Worm (Caenorhabditis elegans): Measurements from ENCODE around the gene fbxa-24.
A peak's percentile ranks its signal among the peaks of the same experiment; 100 is the strongest.

The fbxa-24 gene

DNA sequence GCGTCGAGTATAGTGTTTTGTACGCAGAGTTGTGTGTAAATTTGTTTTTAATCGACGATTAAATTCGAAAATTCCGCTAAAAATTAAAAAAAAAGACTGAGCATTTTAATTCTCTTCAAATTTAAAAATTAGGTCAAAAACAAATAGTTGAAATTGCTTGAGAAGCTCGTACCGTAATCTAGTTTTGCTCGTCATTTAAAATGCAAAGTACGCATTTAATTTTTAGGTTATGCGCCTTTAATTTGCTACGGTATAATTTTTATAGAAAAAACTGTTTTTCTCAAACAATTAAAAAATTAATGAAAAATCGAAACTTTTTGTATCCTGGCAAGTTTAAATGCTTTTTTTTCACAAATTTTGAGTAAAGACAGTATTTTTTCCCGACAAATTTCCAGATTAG is 7.7 kb upstream of the fbxa-24 start:
- no peak for TF ChIP-seq nhr-237 (tag; optimal IDR thresholded peaks at IDR 0.05)
- no peak for TF ChIP-seq pqm-1 (tag; optimal IDR thresholded peaks at IDR 0.05)
- no peak for TF ChIP-seq ceh-16 (tag; optimal IDR thresholded peaks at IDR 0.05)
- no peak for TF ChIP-seq ceh-9 (tag; optimal IDR thresholded peaks at IDR 0.05)
- TF ChIP-seq unc-62 (GFP tag; optimal IDR thresholded peaks at IDR 0.05) = no peak
- no peak for TF ChIP-seq ZK546.5 (tag; optimal IDR thresholded peaks at IDR 0.05)
- TF ChIP-seq ceh-28 (tag; optimal IDR thresholded peaks at IDR 0.05) = no peak
- TF ChIP-seq aly-2 (tag; optimal IDR thresholded peaks at IDR 0.05) = no peak
- no peak for TF ChIP-seq sea-2 (GFP tag; optimal IDR thresholded peaks at IDR 0.05)
- no peak for TF ChIP-seq elt-3 (tag; optimal IDR thresholded peaks at IDR 0.05)
- TF ChIP-seq zag-1 (tag; optimal IDR thresholded peaks at IDR 0.05) = no peak
- TF ChIP-seq nhr-28 (tag; optimal IDR thresholded peaks at IDR 0.05) = no peak
- no peak for TF ChIP-seq nhr-23 (tag; optimal IDR thresholded peaks at IDR 0.05)
- no peak for TF ChIP-seq skn-1 (tag; optimal IDR thresholded peaks at IDR 0.05)
- TF ChIP-seq lin-15B (tag; optimal IDR thresholded peaks at IDR 0.05) = no peak
- no peak for TF ChIP-seq R02D3.7 (tag; optimal IDR thresholded peaks at IDR 0.05)
- no peak for TF ChIP-seq pha-4 (tag; optimal IDR thresholded peaks at IDR 0.05)

DNA sequence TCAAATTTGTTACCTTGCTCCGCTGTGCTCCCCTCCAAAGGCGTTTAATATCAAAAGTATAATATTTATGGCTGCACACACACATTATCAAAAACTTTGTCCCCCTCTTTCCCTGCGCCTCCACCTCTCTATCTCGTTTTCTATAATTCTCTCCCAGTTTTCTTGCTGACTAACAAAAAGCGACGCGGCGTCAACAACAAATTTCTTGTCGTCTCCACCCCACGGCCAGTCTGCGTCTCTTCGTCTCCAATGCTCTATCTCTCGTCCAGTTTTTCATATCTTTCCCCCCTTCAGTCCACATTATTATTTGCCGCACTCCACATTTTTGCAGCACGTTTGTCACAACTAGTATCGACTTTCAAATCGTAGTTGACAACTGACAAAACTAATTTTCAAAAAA is 5.8 kb upstream of the fbxa-24 start:
- TF ChIP-seq ztf-4 (tag; optimal IDR thresholded peaks at IDR 0.05) (no peak), ztf-11 (tag; optimal IDR thresholded peaks at IDR 0.05) (no peak), skn-1 (tag; optimal IDR thresholded peaks at IDR 0.05) (no peak), pqm-1 (tag; optimal IDR thresholded peaks at IDR 0.05) (peak; percentile 24), nhr-25 (tag; optimal IDR thresholded peaks at IDR 0.05) (peak; percentile 14), ceh-9 (tag; optimal IDR thresholded peaks at IDR 0.05) (no peak), snpc-4 (tag; optimal IDR thresholded peaks at IDR 0.05) (peak; percentile 40), R02D3.7 (tag; optimal IDR thresholded peaks at IDR 0.05) (peak; percentile 39), lsy-12 (tag; optimal IDR thresholded peaks at IDR 0.05) (no peak), nfya-1 (tag; optimal IDR thresholded peaks at IDR 0.05; ENCODE audit: insufficient read depth) (peak; percentile 53), nhr-23 (tag; optimal IDR thresholded peaks at IDR 0.05) (peak; percentile 33), elt-2 (tag; optimal IDR thresholded peaks at IDR 0.05) (peak; percentile 78), mml-1 (tag; optimal IDR thresholded peaks at IDR 0.05) (no peak), pha-4 (tag; optimal IDR thresholded peaks at IDR 0.05) (peak; percentile 75), lin-15B (tag; optimal IDR thresholded peaks at IDR 0.05) (peak; percentile 2), unc-62 (GFP tag; optimal IDR thresholded peaks at IDR 0.05) (no peak), zag-1 (tag; optimal IDR thresholded peaks at IDR 0.05) (no peak), fos-1 (tag; optimal IDR thresholded peaks at IDR 0.05) (no peak), lin-39 (tag; optimal IDR thresholded peaks at IDR 0.05) (peak; percentile 73), nhr-12 (tag; optimal IDR thresholded peaks at IDR 0.05) (no peak), hmg-11 (tag; optimal IDR thresholded peaks at IDR 0.05) (peak; percentile 57), nhr-67 (tag; optimal IDR thresholded peaks at IDR 0.05) (no peak), egl-5 (tag; optimal IDR thresholded peaks at IDR 0.05) (peak; percentile 7), eor-1 (tag; optimal IDR thresholded peaks at IDR 0.05) (no peak), jun-1 (tag; optimal IDR thresholded peaks at IDR 0.05) (no peak)

DNA sequence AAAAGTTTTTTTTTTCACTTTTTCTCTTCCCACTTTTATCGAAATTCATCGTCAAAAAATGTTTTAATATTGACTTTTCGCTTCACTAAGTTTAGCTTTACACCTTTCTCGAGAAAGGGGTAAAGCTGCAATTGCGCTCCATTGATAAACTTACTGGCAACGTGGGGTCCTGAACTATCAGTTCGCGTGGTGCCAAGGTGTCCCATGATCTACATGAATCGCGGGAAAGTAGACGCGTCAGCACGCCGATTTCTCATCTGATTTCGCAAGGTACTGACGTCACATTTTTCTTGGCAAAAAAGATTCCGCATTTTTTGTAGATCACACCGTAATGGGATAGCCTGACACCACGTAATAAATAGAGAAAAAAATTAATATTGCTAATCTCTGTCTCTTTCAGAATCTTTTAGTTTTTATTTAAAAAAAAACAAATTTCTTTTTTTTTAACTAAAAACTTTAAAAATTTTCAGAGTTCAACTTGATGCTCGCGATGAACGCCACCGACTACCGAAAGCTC is 4.5 kb upstream of the fbxa-24 start, which contains the start of gene lido-15:
TSS of gene lido-15 (plus strand) at position 467 of the 517 bp plus-strand sequence.
- TF ChIP-seq jun-1 (tag; optimal IDR thresholded peaks at IDR 0.05) (no peak), pha-4 (tag; optimal IDR thresholded peaks at IDR 0.05) (peak; percentile 48), elt-2 (tag; optimal IDR thresholded peaks at IDR 0.05) (no peak), nhr-11 (tag; optimal IDR thresholded peaks at IDR 0.05) (no peak), nhr-67 (tag; optimal IDR thresholded peaks at IDR 0.05) (no peak), nhr-76 (tag; optimal IDR thresholded peaks at IDR 0.05) (no peak), elt-3 (tag; optimal IDR thresholded peaks at IDR 0.05) (no peak), nhr-12 (tag; optimal IDR thresholded peaks at IDR 0.05) (no peak)

DNA sequence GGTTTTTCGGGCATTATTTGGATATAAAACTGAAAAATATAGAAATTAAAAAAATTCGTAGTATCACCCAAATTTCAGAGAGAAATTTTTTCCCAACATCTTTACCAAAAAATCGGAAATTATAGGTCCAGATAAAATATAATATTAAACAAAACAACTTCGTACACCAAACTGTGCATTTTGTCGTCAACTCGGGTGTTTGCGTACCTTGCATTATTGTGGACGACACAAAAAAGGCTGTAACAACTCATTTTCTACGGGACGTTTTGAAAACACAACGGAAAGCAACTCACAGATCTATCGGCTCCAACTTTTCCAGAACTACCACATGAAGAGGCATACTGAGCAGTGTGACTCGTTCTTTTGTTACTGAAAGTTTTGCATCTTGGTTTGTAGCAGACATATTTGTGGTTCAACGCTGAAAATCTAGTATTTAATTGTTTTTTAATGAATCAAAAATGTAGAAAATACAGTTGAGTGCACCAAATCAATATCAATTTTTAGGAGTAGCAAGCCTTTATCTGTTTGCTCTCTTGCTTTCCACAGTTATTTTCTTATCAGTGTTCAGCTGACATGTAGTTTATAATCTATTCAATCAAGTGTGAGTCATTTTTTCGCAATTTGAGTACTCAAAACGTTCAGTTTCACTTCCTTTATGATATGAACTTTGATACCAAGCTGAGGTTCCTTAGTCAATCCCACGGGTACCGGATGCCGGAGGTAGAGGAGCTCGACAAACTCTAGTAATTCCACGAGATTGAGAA is 699 bp upstream of the fbxa-24 start:
- TF ChIP-seq ceh-16 (tag; optimal IDR thresholded peaks at IDR 0.05) (no peak), pqm-1 (tag; optimal IDR thresholded peaks at IDR 0.05) (peak; percentile 80), snpc-4 (tag; optimal IDR thresholded peaks at IDR 0.05) (no peak), hmg-11 (tag; optimal IDR thresholded peaks at IDR 0.05) (peak; percentile 5), sea-2 (GFP tag; optimal IDR thresholded peaks at IDR 0.05) (no peak), pha-4 (tag; optimal IDR thresholded peaks at IDR 0.05) (peak; percentile 6), elt-2 (tag; optimal IDR thresholded peaks at IDR 0.05) (peak; percentile 93), ZK546.5 (tag; optimal IDR thresholded peaks at IDR 0.05) (no peak), jun-1 (tag; optimal IDR thresholded peaks at IDR 0.05) (peak; percentile 83)

All from whole organism, L3 larva.